Worm (Caenorhabditis elegans) whole organism, late embryonic: ENCODE data around the gene fbxb-31.

Experiments
- C08G9.2 ChIP-seq: sonication (generic microtip); optimal IDR thresholded peaks from 2 replicates; lab custom pipeline; 2016; ENCODE audit warnings: mild to moderate bottlenecking, missing genetic modification characterization, moderate library complexity, missing compliant biosample characterization
- C38D4.7 ChIP-seq: fragments of 200-800 bp; sonication (Bioruptor generic); optimal IDR thresholded peaks from 2 replicates; lab custom pipeline; 2018; ENCODE audit warnings: mild to moderate bottlenecking, missing genetic modification characterization, moderate library complexity, missing compliant biosample characterization
- K02D7.2 ChIP-seq: sonication (generic microtip); optimal IDR thresholded peaks from 2 replicates; lab custom pipeline; 2017; ENCODE audit warnings: mild to moderate bottlenecking, missing genetic modification characterization, missing compliant biosample characterization
- Y22D7AL.16 ChIP-seq: sonication (generic microtip); optimal IDR thresholded peaks from 2 replicates; lab custom pipeline; 2016; ENCODE audit warnings: missing genetic modification characterization, missing compliant biosample characterization
- ahr-1 ChIP-seq: sonication (generic microtip); optimal IDR thresholded peaks from 2 replicates; lab custom pipeline; 2016; ENCODE audit warnings: missing genetic modification characterization, missing compliant biosample characterization
- ceh-19 ChIP-seq: fragments of 200-800 bp; sonication (Bioruptor generic); optimal IDR thresholded peaks from 2 replicates; lab custom pipeline; 2018; ENCODE audit warnings: mild to moderate bottlenecking, missing genetic modification characterization, missing compliant biosample characterization
- ceh-6 ChIP-seq: fragments of 200-800 bp; sonication (Bioruptor generic); optimal IDR thresholded peaks from 2 replicates; lab custom pipeline; 2018; ENCODE audit warnings: mild to moderate bottlenecking, missing genetic modification characterization, missing compliant biosample characterization
- dmd-4 ChIP-seq: sonication (generic microtip); optimal IDR thresholded peaks from 2 replicates; lab custom pipeline; 2016; ENCODE audit warnings: borderline replicate concordance, missing genetic modification characterization, missing compliant biosample characterization
- fax-1 ChIP-seq: sonication (generic microtip); optimal IDR thresholded peaks from 2 replicates; lab custom pipeline; 2016; ENCODE audit warnings: missing genotype, missing genetic modification characterization, missing compliant biosample characterization
- fkh-6 ChIP-seq: sonication (generic microtip); optimal IDR thresholded peaks from 2 replicates; lab custom pipeline; 2016; ENCODE audit warnings: missing genetic modification characterization, missing compliant biosample characterization
- hlh-13 ChIP-seq: fragments of 200-800 bp; sonication (Bioruptor generic); optimal IDR thresholded peaks from 2 replicates; lab custom pipeline; 2018; ENCODE audit warnings: mild to moderate bottlenecking, missing genetic modification characterization, missing compliant biosample characterization
- hlh-6 ChIP-seq: sonication (generic microtip); optimal IDR thresholded peaks from 2 replicates; lab custom pipeline; 2016; ENCODE audit warnings: missing genotype, missing genetic modification characterization, missing compliant biosample characterization
- hlh-8 ChIP-seq: sonication (generic microtip); optimal IDR thresholded peaks from 2 replicates; lab custom pipeline; 2016; ENCODE audit warnings: missing genotype, missing genetic modification characterization, missing compliant biosample characterization
- madf-2 ChIP-seq: sonication (generic microtip); optimal IDR thresholded peaks from 2 replicates; lab custom pipeline; 2017; ENCODE audit warnings: missing genetic modification characterization, missing compliant biosample characterization
- pros-1 ChIP-seq: fragments of 150-350 bp; optimal IDR thresholded peaks from 2 replicates; lab custom pipeline; 2014; ENCODE audit warnings: missing biosample characterization, missing genetic modification reagents, missing genetic modification characterization
- sox-2 ChIP-seq: fragments of 200-800 bp; sonication (Bioruptor generic); IDR thresholded peaks from 2 replicates; pipeline ENCODE4 v1.3.6; 2022; ENCODE audit warnings: missing genetic modification reagents, missing genetic modification characterization, missing compliant biosample characterization
- sox-4 ChIP-seq: sonication (generic microtip); optimal IDR thresholded peaks from 2 replicates; lab custom pipeline; 2017; ENCODE audit warnings: mild to moderate bottlenecking, missing genetic modification characterization, inconsistent platforms, missing compliant biosample characterization
- zip-5 ChIP-seq: sonication (generic microtip); optimal IDR thresholded peaks from 2 replicates; lab custom pipeline; 2016; ENCODE audit warnings: missing genetic modification characterization, missing compliant biosample characterization

The fbxb-31 gene

DNA sequence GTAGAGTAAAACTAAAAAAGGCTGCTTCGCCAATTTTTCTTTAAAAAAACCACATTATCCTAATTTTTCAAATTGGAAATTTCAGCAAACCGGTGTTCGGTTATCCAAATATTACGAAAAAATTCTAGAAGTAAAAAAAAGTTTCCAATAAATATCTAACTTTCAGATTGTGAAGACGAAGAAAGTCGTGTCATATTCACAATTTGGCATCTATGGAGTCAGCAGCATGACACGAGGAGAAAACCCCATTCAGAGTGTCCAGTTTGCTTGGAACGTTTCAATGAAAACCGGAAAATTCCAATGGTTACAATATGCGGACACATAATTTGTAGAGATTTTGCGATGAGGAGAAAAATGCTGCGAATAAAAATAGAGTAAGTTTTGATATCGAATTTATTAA, 43.8 kb downstream of the fbxb-31 start, which contains the start of gene Y49F6A.12:
Y49F6A.12 (plus strand) TSS at position 301 of the 400 bp plus-strand sequence.
- TF ChIP-seq ceh-19: no peak
- no peak for TF ChIP-seq hlh-13
- no peak for TF ChIP-seq C08G9.2 (tag; lab: Kevin White, UChicago)
- TF ChIP-seq hlh-8: no peak
- TF ChIP-seq ceh-6 (GFP tag; lab: Kevin White, UChicago): no peak
- TF ChIP-seq dmd-4: no peak
- TF ChIP-seq sox-2 (GFP tag; lab: Robert Waterston, UW): no peak
- no peak for TF ChIP-seq fax-1 (tag; lab: Kevin White, UChicago)
- no peak for TF ChIP-seq ahr-1 (tag; lab: Kevin White, UChicago)
- no peak for TF ChIP-seq pros-1 (tag; lab: Kevin White, UChicago)
- TF ChIP-seq hlh-6 (tag; lab: Kevin White, UChicago): no peak
- no peak for TF ChIP-seq sox-4
- no peak for TF ChIP-seq Y22D7AL.16 (tag; lab: Kevin White, UChicago)
- TF ChIP-seq C38D4.7 (GFP tag; lab: Kevin White, UChicago): no peak
- TF ChIP-seq zip-5 (tag; lab: Kevin White, UChicago): no peak
- no peak for TF ChIP-seq K02D7.2 (tag; lab: Kevin White, UChicago)
- TF ChIP-seq fkh-6 (tag; lab: Kevin White, UChicago): no peak
- TF ChIP-seq madf-2: no peak
- TF ChIP-seq, all 69 proteins: peak for 0
